Fruit fly (Drosophila melanogaster) whole organism, prepupa: ENCODE results near the gene CG13295.

Experiments used
- CG11762 ChIP-seq: fragments of 200-800 bp; sonication (Bioruptor generic); optimal IDR thresholded peaks from 3 replicates; lab custom pipeline; 2016; ENCODE audit warnings: missing biosample characterization, missing genetic modification characterization; ENCODE audit not compliant: insufficient read depth
- CG15336 ChIP-seq: fragments of 200-800 bp; sonication (Bioruptor generic); IDR thresholded peaks from 2 replicates; pipeline ENCODE4 v1.3.6; 2022; ENCODE audit warnings: missing biosample characterization, missing genetic modification characterization
- CG16779 ChIP-seq: fragments of 200-800 bp; sonication (Bioruptor generic); optimal IDR thresholded peaks from 3 replicates; lab custom pipeline; 2017; ENCODE audit warnings: missing biosample characterization, mild to moderate bottlenecking, missing genetic modification characterization
- CG8119 ChIP-seq: fragments of 200-800 bp; sonication (Bioruptor generic); IDR thresholded peaks from 3 replicates; pipeline ENCODE4 v1.3.6; 2022; ENCODE audit warnings: missing biosample characterization, missing genetic modification characterization
- CG8632 ChIP-seq: fragments of 200-800 bp; sonication (Bioruptor generic); optimal IDR thresholded peaks from 3 replicates; lab custom pipeline; 2016; ENCODE audit warnings: missing biosample characterization, missing genetic modification characterization
- Lpt ChIP-seq: fragments of 200-800 bp; sonication (Bioruptor generic); optimal IDR thresholded peaks from 3 replicates; lab custom pipeline; 2016; ENCODE audit warnings: missing biosample characterization, missing genetic modification characterization
- Met ChIP-seq: fragments of 200-800 bp; sonication (Bioruptor generic); optimal IDR thresholded peaks from 3 replicates; lab custom pipeline; 2016; ENCODE audit warnings: missing biosample characterization, missing genetic modification characterization
- OdsH ChIP-seq: fragments of 200-800 bp; sonication (Bioruptor generic); optimal IDR thresholded peaks from 3 replicates; lab custom pipeline; 2016; ENCODE audit warnings: missing biosample characterization, missing genetic modification characterization
- acj6 ChIP-seq: fragments of 200-800 bp; sonication (Bioruptor generic); optimal IDR thresholded peaks from 3 replicates; lab custom pipeline; 2016; ENCODE audit warnings: missing biosample characterization, missing genetic modification characterization
- salr ChIP-seq, 2 experiments: fragments of 200-800 bp; sonication (Bioruptor generic); optimal IDR thresholded peaks; 3 replicates each; lab custom pipeline; 2016 to 2018; ENCODE audit warnings: missing biosample characterization in 2 of 2, missing genetic modification characterization in 2 of 2, mild to moderate bottlenecking in 1 of 2
- spab ChIP-seq: fragments of 200-800 bp; sonication (Bioruptor generic); optimal IDR thresholded peaks from 2 replicates; lab custom pipeline; 2017; ENCODE audit warnings: missing biosample characterization, mild to moderate bottlenecking, missing genetic modification characterization, missing genetic modification reagents

- TF ChIP-seq Lpt (GFP tag; lab: Kevin White, UChicago) (no peak), OdsH (no peak), CG8119 (GFP tag; lab: Robert Waterston, UW) (no peak), acj6 (GFP tag; lab: Kevin White, UChicago) (no peak), CG16779 (tag; lab: Kevin White, UChicago) (no peak), Met (GFP tag; lab: Kevin White, UChicago) (no peak), CG11762 (GFP tag; lab: Kevin White, UChicago) (no peak), spab (GFP tag; lab: Kevin White, UChicago) (no peak), CG8632 (GFP tag; lab: Kevin White, UChicago) (no peak), CG15336 (GFP tag; lab: Robert Waterston, UW) (no peak), salr (GFP tag; optimal IDR thresholded peaks at IDR 0.05; lab: Kevin White, UChicago) (no peak)
These were observed 22.2 kb upstream of the CG13295 start, which contains the start of gene Ets65A for dm6 chr3L:6097270-6097669.
